Fruit fly (Drosophila melanogaster) S2 (cell line): ENCODE results near the gene Pmm2.
A peak's percentile ranks its signal among the peaks of the same experiment; 100 is the strongest.

Experiments used
- CG8478 ChIP-seq: fragments of >200 bp; optimal IDR thresholded peaks from 2 replicates; lab custom pipeline; 2018
- CTCF ChIP-seq, 2 experiments: fragments of >200 bp; optimal IDR thresholded peaks; 2 replicates each; lab custom pipeline; 2018

Gene Pmm2

DNA sequence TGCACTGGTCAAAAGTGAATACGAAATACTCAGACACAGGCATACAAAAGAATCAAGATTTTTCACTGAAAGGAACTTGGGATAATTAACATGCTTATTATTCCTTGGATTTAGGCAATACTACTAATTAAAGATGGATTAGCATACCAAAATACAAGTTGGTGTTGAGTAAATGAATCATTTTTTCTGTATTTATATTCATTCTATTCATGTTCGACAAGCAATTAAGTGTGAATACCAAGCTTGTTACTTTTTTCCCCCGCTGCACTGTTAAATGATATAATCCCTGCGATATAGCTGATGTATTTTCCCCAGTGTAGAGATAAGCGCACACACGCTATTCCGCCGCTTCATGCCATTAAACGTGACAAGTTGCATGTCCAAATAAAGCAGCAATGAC is 23.3 kb downstream of the Pmm2 start:
- TF ChIP-seq CTCF (optimal IDR thresholded peaks at IDR 0.05; lab: Kevin White, UChicago) (no peak), CG8478 (lab: Kevin White, UChicago) (no peak)

- TF ChIP-seq CG8478 (lab: Kevin White, UChicago) (no peak), CTCF (optimal IDR thresholded peaks at IDR 0.05; lab: Kevin White, UChicago) (no peak)
These were observed 24.9 kb downstream of the Pmm2 start for dm6 chr3L:12559273-12559672.

DNA sequence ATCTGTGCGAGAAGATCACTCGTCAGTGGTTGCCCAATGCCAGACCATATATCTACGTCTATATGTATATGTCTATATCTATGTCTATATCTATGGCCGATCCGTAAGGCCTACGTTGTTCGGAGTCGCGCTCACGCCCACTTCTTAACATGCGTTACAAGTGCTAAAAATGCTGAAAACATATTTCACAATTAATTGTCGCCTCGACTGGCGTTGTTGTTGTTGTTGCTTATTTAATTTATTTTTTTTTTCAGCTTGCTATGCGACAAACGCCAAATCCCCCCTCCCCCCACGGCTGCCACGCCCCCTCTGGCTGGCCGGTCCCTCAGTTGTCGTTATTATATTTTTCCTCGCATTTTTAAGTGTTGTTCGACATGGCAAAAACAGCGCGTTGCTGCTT is 29.9 kb downstream of the Pmm2 start:
- TF ChIP-seq CG8478 (lab: Kevin White, UChicago) = no peak
- no peak for TF ChIP-seq CTCF (optimal IDR thresholded peaks at IDR 0.05; lab: Kevin White, UChicago)

DNA sequence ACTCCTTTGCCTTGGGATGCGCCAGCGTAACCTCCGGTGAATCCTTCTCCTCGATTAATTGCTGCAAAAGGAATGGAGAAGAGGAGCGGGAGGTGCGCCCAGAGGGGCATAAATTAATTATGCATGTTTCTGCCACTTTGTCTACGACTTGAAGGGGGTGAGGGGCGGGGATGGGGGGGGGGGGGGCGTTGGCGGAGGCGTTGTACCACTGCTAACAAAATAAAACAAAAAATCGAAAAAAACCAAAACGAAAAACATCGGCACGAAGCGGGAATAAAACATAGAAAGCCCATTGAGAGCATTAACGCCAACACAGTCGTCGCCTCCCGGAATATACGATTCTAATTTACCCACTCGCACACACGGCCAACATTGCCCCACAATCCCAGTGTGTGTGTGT is 30.6 kb downstream of the Pmm2 start:
- TF ChIP-seq CTCF (optimal IDR thresholded peaks at IDR 0.05; lab: Kevin White, UChicago) = no peak
- TF ChIP-seq CG8478 (lab: Kevin White, UChicago) = no peak

DNA sequence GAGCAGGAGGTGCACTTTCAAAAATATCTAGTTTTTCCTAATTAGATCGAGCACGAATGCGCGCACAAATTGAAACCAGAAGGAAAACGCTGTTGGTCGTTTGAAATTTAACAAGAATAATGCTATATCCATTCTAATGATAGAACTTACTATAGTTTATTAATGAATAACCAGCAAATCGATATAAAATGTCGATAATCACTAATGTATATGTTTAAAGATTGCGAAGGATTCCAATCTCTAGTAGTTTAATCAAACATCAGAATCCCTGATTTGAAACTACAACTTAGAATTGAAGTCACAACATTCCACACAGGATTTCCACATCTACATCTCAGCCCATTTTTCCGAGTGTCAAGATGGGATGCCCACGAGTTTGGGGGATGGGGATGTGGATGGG is 31.0 kb downstream of the Pmm2 start:
- no peak for TF ChIP-seq CG8478 (lab: Kevin White, UChicago)
- TF ChIP-seq CTCF (optimal IDR thresholded peaks at IDR 0.05; lab: Kevin White, UChicago) = no peak

- TF ChIP-seq CG8478 (lab: Kevin White, UChicago) = no peak
- TF ChIP-seq CTCF (optimal IDR thresholded peaks at IDR 0.05; lab: Kevin White, UChicago) = no peak
These were observed 31.8 kb downstream of the Pmm2 start for dm6 chr3L:12566065-12566730.

DNA sequence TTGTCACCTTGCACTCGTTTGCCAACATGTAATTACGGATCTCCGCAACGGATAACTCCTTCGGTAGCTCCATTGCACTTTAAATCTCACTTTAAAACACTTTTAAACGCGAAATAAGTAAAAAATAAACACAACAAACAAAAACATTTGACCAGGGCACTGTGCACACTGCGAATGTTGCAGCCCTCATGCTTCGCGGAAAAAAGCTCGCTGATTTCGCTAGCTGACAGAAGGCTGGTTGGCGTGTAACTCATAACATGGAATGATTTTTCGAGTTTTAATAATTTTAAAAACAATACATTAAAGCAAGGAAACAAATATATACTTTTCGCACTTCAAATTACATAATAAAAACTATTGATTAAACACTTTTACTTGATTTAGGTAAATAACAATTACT is 38.0 kb downstream of the Pmm2 start, which contains the start of gene sowah:
sowah (minus strand) TSS at position 177 of the 400 bp plus-strand sequence.
- TF ChIP-seq CG8478 (lab: Kevin White, UChicago) (no peak), CTCF (optimal IDR thresholded peaks at IDR 0.05; lab: Kevin White, UChicago) (peak in 1 of 2 experiments; percentile 39)

dm6 chr3L:12574867-12575266 is 40.5 kb downstream of the Pmm2 start:
- TF ChIP-seq CG8478 (lab: Kevin White, UChicago) = no peak
- no peak for TF ChIP-seq CTCF (optimal IDR thresholded peaks at IDR 0.05; lab: Kevin White, UChicago)

dm6 chr3L:12580212-12580676 is 45.9 kb downstream of the Pmm2 start, which contains the start of gene ara:
Gene ara, plus strand, starts transcription at chr3L:12580672.
- no peak for TF ChIP-seq CTCF (optimal IDR thresholded peaks at IDR 0.05; lab: Kevin White, UChicago)
- no peak for TF ChIP-seq CG8478 (lab: Kevin White, UChicago)

DNA sequence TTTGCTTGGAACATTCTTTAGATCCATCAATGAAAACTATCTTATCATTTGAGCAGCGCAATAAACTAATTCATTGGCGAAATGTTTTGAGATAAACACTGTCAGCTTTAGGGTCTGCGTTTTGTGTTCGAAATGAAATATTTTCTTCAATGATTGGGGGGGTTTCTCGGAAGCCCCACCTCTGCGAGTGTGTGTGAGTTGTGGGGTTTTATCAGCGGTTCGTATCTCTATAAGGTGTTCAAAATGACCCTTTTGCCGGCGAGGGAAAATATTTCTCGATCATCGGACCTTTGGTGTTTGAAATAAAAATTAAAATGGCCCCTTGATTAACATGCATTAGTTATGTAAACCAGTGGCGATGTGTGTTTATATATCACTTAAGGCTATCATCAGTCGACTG is 50.6 kb downstream of the Pmm2 start:
- TF ChIP-seq CTCF (optimal IDR thresholded peaks at IDR 0.05; lab: Kevin White, UChicago) (no peak), CG8478 (lab: Kevin White, UChicago) (no peak)
